Fruit fly (Drosophila melanogaster): ENCODE measurements around the gene PK1-R.

Gene PK1-R

DNA sequence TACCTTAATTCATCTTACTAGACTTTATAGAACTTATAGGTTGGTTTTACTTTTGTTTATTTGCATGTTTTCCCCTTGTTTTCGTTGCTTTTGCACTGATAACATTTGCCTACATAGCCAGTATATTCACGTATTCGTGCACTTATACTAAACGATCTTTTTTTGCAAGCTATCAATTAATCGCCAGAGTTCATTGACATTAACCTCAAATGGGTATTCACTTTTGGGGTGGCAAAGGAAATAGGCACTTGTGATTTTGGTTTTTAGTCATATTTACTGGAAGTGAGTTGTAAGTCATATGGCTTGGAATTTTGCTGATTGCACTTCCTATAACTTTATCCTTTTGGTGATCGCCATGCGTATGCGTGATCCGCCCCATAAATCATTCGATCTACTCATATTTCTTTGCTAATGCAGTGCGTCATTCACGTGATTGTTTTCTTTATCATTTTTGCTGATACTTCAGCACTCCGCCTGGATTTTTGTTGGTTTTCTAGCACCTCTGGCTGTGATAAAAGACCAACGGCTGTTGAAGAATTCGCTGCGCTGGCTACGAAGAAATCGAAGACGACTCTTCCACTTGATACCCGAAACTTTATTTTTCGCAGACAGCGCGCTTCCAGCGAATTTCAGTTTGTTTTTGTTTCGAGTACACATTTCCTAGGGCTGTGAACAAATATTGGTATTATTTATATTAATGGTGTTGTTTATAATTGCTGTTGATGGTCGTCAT lies 34.9 kb downstream of the PK1-R start:
- TF ChIP-seq ss (GFP tag; optimal IDR thresholded peaks at IDR 0.05) (no peak), CG8319 (GFP tag; optimal IDR thresholded peaks at IDR 0.05) (no peak), CG3032 (tag; optimal IDR thresholded peaks at IDR 0.05) (no peak), Lpt (GFP tag; optimal IDR thresholded peaks at IDR 0.05) (no peak), fkh (GFP tag; optimal IDR thresholded peaks at IDR 0.05) (peak; percentile 7), lz (GFP tag; optimal IDR thresholded peaks at IDR 0.05) (no peak), Sox102F (GFP tag; optimal IDR thresholded peaks at IDR 0.05) (no peak), CG4318 (GFP tag; optimal IDR thresholded peaks at IDR 0.05) (no peak), svp (GFP tag) (peak; percentile 94), Eip78C (GFP tag) (peak; percentile 64), acj6 (GFP tag; optimal IDR thresholded peaks at IDR 0.05) (no peak), Smox (GFP tag; optimal IDR thresholded peaks at IDR 0.05) (no peak), CG3919 (GFP tag; optimal IDR thresholded peaks at IDR 0.05) (no peak), CG6854 (GFP tag; optimal IDR thresholded peaks at IDR 0.05) (no peak)

DNA sequence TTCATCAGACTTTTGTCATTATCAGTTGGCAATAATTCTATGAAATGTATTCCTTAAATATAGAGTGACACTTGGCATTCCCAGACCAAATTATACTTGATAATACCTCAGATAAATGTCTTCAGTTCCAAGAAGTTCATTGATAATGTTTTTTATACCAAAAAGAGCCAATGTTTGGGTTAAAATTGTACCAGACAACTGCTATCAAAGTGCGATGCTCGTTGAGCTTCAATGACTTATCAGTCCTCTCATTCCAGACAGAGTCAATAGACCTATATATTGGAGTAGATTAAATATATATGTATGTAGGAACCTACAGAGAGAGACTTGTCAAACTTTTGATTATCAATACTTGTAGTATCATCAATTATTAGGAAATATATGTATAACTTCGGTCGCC lies 37.7 kb downstream of the PK1-R start:
- TF ChIP-seq topi (GFP tag; optimal IDR thresholded peaks at IDR 0.05) (no peak), CG6792 (GFP tag; optimal IDR thresholded peaks at IDR 0.05) (no peak), svp (GFP tag) (peak; percentile 85)

DNA sequence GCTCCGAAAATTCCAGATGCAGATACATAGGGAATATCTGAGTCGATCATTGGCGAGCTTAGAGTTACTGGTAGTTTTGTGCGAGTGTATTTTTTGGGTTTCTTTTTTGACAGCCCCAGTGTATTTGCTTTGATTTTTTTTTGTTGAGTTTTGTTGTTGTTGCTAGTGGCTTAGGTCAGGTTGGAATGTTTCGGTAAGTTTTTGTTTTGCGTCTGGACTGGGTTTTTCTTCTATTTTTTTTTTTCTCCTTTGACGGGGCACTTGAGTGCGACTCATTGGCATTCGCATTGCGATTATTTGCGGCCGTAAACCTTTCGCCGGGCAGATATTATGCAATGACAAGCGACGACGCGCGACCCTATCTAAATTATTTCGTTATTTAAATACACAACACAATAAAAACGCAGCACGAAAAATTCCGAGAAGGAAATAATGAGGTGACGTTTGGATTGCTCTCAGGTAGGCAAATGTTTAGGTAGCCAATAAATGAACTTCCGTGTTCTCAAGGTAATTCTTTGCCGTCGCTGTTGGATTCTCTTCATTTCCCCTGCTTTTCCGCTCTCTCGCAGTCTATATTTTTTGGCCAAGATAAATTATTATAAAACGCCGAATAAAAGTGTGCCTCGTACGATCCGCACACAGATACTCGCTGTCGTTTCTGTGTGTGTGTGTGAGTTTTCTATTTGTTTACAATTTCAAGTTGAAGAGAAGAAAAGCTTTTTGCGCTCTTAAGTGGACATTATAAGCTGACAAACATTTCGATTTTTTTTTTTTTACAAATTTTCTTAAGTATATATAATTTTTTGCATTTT lies 38.6 kb downstream of the PK1-R start:
- TF ChIP-seq fkh (GFP tag; optimal IDR thresholded peaks at IDR 0.05) (peak; percentile 20), svp (GFP tag) (peak; percentile 53), vri (GFP tag; optimal IDR thresholded peaks at IDR 0.05) (peak; percentile 59), Eip78C (GFP tag) (peak; percentile 14), CG11762 (GFP tag; optimal IDR thresholded peaks at IDR 0.05; ENCODE audit: insufficient read depth) (no peak), CG15336 (GFP tag; IDR thresholded peaks at IDR 0.05) (no peak)

DNA sequence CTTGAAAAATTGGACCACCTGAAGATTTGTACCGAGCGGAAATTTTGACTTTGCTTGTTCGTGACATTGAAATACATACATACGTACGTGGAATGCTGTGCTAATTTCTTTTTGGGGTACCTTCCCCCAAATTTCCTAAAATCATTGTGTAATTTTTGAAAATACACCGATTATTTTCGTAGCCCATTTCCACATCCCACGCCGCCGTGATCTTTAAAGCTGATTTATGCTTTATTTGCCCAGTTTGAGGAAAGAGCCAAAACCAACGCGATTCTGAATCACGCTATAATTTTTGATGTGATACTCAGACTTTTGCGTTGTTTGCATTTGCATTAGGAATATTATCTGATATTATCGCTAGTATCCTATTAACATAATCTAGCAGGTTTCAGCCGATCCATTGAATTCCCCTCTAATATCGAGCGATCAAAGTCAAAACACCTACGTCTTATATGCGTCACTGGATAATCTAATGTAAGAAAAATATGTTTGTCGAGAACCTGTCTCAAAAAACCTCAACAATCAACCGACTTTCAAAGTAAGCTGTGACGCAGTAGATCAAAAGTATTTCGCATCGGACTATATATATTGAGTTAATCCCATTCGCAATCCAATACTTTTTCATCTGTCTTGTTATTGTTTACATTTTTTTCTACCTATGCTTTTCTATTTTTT lies 39.9 kb downstream of the PK1-R start:
- no peak for TF ChIP-seq CG11762 (GFP tag; optimal IDR thresholded peaks at IDR 0.05; ENCODE audit: insufficient read depth)

DNA sequence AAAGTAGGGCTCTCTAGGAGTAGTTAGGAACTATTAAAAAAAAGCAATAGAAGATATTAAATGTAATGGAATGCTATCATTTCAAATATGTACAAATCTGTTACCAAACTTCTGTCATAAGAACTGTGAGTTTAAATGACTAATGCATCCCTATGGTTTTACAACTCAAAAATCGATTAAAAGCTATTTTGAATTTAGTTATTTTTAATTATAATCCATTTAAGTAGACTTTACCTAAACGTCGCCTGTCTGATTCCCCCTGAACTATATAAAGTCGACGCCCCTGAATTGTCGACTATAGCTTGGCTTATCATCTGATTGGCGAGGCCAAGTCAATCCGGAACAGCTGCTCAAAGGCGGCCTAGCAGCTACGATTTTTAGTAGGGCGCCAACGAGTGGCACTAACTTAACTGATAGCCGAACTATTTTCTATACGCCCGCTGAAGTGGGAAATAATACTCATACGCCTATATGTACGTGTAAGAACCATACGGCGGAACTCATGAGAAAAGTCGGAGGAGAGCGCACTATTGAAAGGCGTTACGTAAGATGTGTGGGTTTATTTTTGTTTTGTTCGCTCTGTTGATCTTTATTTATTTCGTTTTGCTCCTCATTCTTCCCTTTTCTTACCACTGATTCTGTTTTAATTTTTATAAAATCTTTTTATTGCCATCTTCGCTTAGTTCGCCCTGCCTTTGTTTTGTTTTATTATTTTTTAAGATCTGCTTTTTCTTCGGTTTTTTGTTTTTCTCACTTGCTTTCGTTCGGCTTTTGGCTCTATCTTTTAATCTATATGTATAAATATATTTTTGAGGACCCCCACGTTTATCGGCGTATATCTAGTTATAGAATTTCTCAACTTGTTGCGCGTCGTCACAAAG lies 40.7 kb downstream of the PK1-R start:
- peak; percentile 85 for TF ChIP-seq svp (GFP tag)
- peak; percentile 51 for TF ChIP-seq esn (GFP tag; optimal IDR thresholded peaks at IDR 0.05)
- TF ChIP-seq CG7368 (GFP tag; optimal IDR thresholded peaks at IDR 0.05) = peak; percentile 25
- TF ChIP-seq CG16779 (tag; optimal IDR thresholded peaks at IDR 0.05) = no peak
- TF ChIP-seq pdm3 (GFP tag; optimal IDR thresholded peaks at IDR 0.05) = peak; percentile 71
- TF ChIP-seq fkh (GFP tag; optimal IDR thresholded peaks at IDR 0.05) = no peak
- TF ChIP-seq Eip93F (GFP tag; optimal IDR thresholded peaks at IDR 0.05) = no peak
- TF ChIP-seq dsx (GFP tag; optimal IDR thresholded peaks at IDR 0.05; ENCODE audit: poor library complexity, severe bottlenecking) = peak; percentile 45
- TF ChIP-seq CG1621 (tag; optimal IDR thresholded peaks at IDR 0.05) = peak; percentile 29
- TF ChIP-seq topi (GFP tag; optimal IDR thresholded peaks at IDR 0.05) = peak; percentile 60
- peak; percentile 42 for TF ChIP-seq Sox14 (GFP tag; optimal IDR thresholded peaks at IDR 0.05)
- TF ChIP-seq Gug (GFP tag; IDR thresholded peaks at IDR 0.05) = no peak
- peak; percentile 71 for TF ChIP-seq CG11902 (GFP tag; optimal IDR thresholded peaks at IDR 0.05)
- TF ChIP-seq CG4318 (GFP tag; optimal IDR thresholded peaks at IDR 0.05) = peak; percentile 38
- TF ChIP-seq Smox (GFP tag; optimal IDR thresholded peaks at IDR 0.05) = peak; percentile 52
- TF ChIP-seq OdsH (GFP tag; optimal IDR thresholded peaks at IDR 0.05) = peak; percentile 62
- TF ChIP-seq salr (GFP tag; optimal IDR thresholded peaks at IDR 0.05) = peak in 1 of 2 experiments; percentile 47
- TF ChIP-seq Met (GFP tag; optimal IDR thresholded peaks at IDR 0.05) = peak; percentile 54
- peak; percentile 75 for TF ChIP-seq Sox15 (GFP tag; optimal IDR thresholded peaks at IDR 0.05)
- peak; percentile 46 for TF ChIP-seq Sox102F (GFP tag; optimal IDR thresholded peaks at IDR 0.05)
- TF ChIP-seq Eip78C (GFP tag) = peak; percentile 93
- peak; percentile 73 for TF ChIP-seq CG8632 (GFP tag; optimal IDR thresholded peaks at IDR 0.05)
- TF ChIP-seq fd85E (GFP tag; optimal IDR thresholded peaks at IDR 0.05) = no peak
- TF ChIP-seq CG9139 (GFP tag; optimal IDR thresholded peaks at IDR 0.05) = no peak
- peak; percentile 88 for TF ChIP-seq Ets96B (tag; optimal IDR thresholded peaks at IDR 0.05)
- TF ChIP-seq CG3919 (GFP tag; optimal IDR thresholded peaks at IDR 0.05) = peak; percentile 66
